Fruit fly (Drosophila melanogaster): Measurements from ENCODE around the gene Syn.

Gene Syn

dm6 chr3R:10213430-10213829, 22.9 kb downstream of the Syn start (continued):
- TF ChIP-seq hkb (optimal IDR thresholded peaks at IDR 0.05) (no peak), hkb (GFP tag; IDR thresholded peaks at IDR 0.05) (peak; percentile 84), tx (GFP tag; optimal IDR thresholded peaks at IDR 0.05) (no peak), BEAF-32 (GFP tag; optimal IDR thresholded peaks at IDR 0.05) (no peak), Side (GFP tag; optimal IDR thresholded peaks at IDR 0.05) (no peak), CG17802 (tag; optimal IDR thresholded peaks at IDR 0.05) (peak; percentile 53), Hr78 (GFP tag; optimal IDR thresholded peaks at IDR 0.05) (no peak), CG11695 (GFP tag; IDR thresholded peaks at IDR 0.05) (peak; percentile 48; the same call in 1 of the 3 replicates), da (GFP tag; optimal IDR thresholded peaks at IDR 0.05) (no peak), ci (GFP tag; IDR thresholded peaks at IDR 0.05) (peak; percentile 86), vnd (GFP tag; IDR thresholded peaks at IDR 0.05; ENCODE audit: partially characterized antibody) (no peak), abd-A (tag; optimal IDR thresholded peaks at IDR 0.05) (no peak), Sry-β (GFP tag; optimal IDR thresholded peaks at IDR 0.05) (no peak), CG31365 (tag; optimal IDR thresholded peaks at IDR 0.05) (no peak), emc (GFP tag; optimal IDR thresholded peaks at IDR 0.05) (no peak), CG33213 (GFP tag; optimal IDR thresholded peaks at IDR 0.05) (no peak), NC2β (GFP tag; optimal IDR thresholded peaks at IDR 0.05) (no peak), CG17568 (GFP tag; optimal IDR thresholded peaks at IDR 0.05) (no peak), HmgZ (tag; optimal IDR thresholded peaks at IDR 0.05) (no peak), CG8478 (optimal IDR thresholded peaks at IDR 0.05) (no peak), CG6813 (GFP tag; optimal IDR thresholded peaks at IDR 0.05) (no peak), CG4424 (GFP tag; optimal IDR thresholded peaks at IDR 0.05) (peak; percentile 52), PHDP (tag; optimal IDR thresholded peaks at IDR 0.05) (no peak), gcm (GFP tag; optimal IDR thresholded peaks at IDR 0.05) (peak; percentile 62), Oli (tag; optimal IDR thresholded peaks at IDR 0.05) (peak; percentile 82), Optix (GFP tag; IDR thresholded peaks at IDR 0.05) (peak; percentile 70; the same call in 2 of the 3 replicates), HLH54F (GFP tag; optimal IDR thresholded peaks at IDR 0.05) (no peak), nerfin-2 (GFP tag; IDR thresholded peaks at IDR 0.05; ENCODE audit: partially characterized antibody) (no peak), tin (GFP tag; optimal IDR thresholded peaks at IDR 0.05) (peak; percentile 55), grn (GFP tag; optimal IDR thresholded peaks at IDR 0.05) (no peak), CG3726 (GFP tag; IDR thresholded peaks at IDR 0.05) (0 out of 3 replicates have a peak, but pooled peaks have one; percentile 31), Blimp-1 (GFP tag; optimal IDR thresholded peaks at IDR 0.05) (peak; percentile 83), CG2875 (GFP tag; optimal IDR thresholded peaks at IDR 0.05) (peak; percentile 60), CG10147 (GFP tag; optimal IDR thresholded peaks at IDR 0.05) (no peak), CG7928 (GFP tag; optimal IDR thresholded peaks at IDR 0.05) (no peak), Ets65A (GFP tag) (no peak), tgo (GFP tag; IDR thresholded peaks at IDR 0.05) (peak; percentile 76), Ada2b (GFP tag; IDR thresholded peaks at IDR 0.05) (peak; percentile 84), fd3F (GFP tag; optimal IDR thresholded peaks at IDR 0.05) (peak; percentile 26), sim (GFP tag; IDR thresholded peaks at IDR 0.05) (peak; percentile 18; the same call in 1 of the 2 replicates), pzg (GFP tag; optimal IDR thresholded peaks at IDR 0.05) (no peak), CG4617 (GFP tag; optimal IDR thresholded peaks at IDR 0.05; ENCODE audit: borderline replicate concordance) (no peak), CG9215 (GFP tag; IDR thresholded peaks at IDR 0.05) (peak; percentile 39; the same call in 1 of the 2 replicates), Usf (GFP tag; optimal IDR thresholded peaks at IDR 0.05) (no peak), bsh (GFP tag; optimal IDR thresholded peaks at IDR 0.05) (peak in 1 of 2 experiments; percentile 73), CG8944 (GFP tag; optimal IDR thresholded peaks at IDR 0.05) (no peak), Atf-2 (GFP tag; optimal IDR thresholded peaks at IDR 0.05) (no peak), TFAM (GFP tag; optimal IDR thresholded peaks at IDR 0.05) (peak; percentile 12), Antp (GFP tag; optimal IDR thresholded peaks at IDR 0.05) (no peak), lbe (GFP tag; optimal IDR thresholded peaks at IDR 0.05) (no peak), CG30020 (tag; optimal IDR thresholded peaks at IDR 0.05) (no peak)

Measured in whole organism, embryonic.